Worm (Caenorhabditis elegans) whole organism, midembryonic: ENCODE results near the gene B0507.9.

Experiments used
- T22C8.4 ChIP-seq: fragments of 200-800 bp; sonication (Bioruptor generic); IDR thresholded peaks from 2 replicates; pipeline ENCODE4 v1.3.6; 2022; ENCODE audit warnings: missing genetic modification characterization, missing compliant biosample characterization
- cog-1 ChIP-seq: sonication (generic microtip); optimal IDR thresholded peaks from 2 replicates; lab custom pipeline; 2016; ENCODE audit warnings: missing genetic modification characterization, missing compliant biosample characterization
- flt-1 ChIP-seq: fragments of 200-800 bp; sonication (Bioruptor generic); IDR thresholded peaks from 2 replicates; pipeline ENCODE4 v1.3.6; 2022; ENCODE audit warnings: missing genetic modification characterization, missing compliant biosample characterization
- klf-2 ChIP-seq: fragments of 200-800 bp; sonication (Bioruptor generic); conservative IDR thresholded peaks from 2 replicates; pipeline ENCODE4 v1.3.6; 2022; ENCODE audit warnings: missing genetic modification reagents, missing genetic modification characterization, missing compliant biosample characterization
- med-1 ChIP-seq: sonication (generic microtip); optimal IDR thresholded peaks from 2 replicates; lab custom pipeline; 2017; ENCODE audit warnings: missing genetic modification characterization, mild to moderate bottlenecking, missing compliant biosample characterization, antibody characterized with exemption, missing genetic modification reagents; ENCODE audit not compliant: insufficient read depth
- ref-1 ChIP-seq: fragments of 200-800 bp; sonication (Bioruptor generic); conservative IDR thresholded peaks from 2 replicates; pipeline ENCODE4 v1.3.6; 2022; ENCODE audit warnings: missing genetic modification reagents, missing genetic modification characterization, missing compliant biosample characterization
- tab-1 ChIP-seq: fragments of 200-800 bp; sonication (Bioruptor generic); IDR thresholded peaks from 2 replicates; pipeline ENCODE4 v1.3.6; 2022; ENCODE audit warnings: missing genetic modification characterization, missing compliant biosample characterization
- ztf-23 ChIP-seq: fragments of 200-800 bp; sonication (Bioruptor generic); IDR thresholded peaks from 2 replicates; pipeline ENCODE4 v1.3.6; 2022; ENCODE audit warnings: missing genetic modification reagents, missing genetic modification characterization, missing compliant biosample characterization
- ztf-29 ChIP-seq: fragments of 200-800 bp; sonication (Bioruptor generic); IDR thresholded peaks from 2 replicates; pipeline ENCODE4 v1.3.6; 2022; ENCODE audit warnings: missing genetic modification reagents, missing genetic modification characterization, missing compliant biosample characterization

Gene B0507.9

ce11 chrV:8768481-8768959 lies 2.7 kb upstream of the B0507.9 start, which contains the start of gene B0507.3:
Gene B0507.3, plus strand, starts transcription at chrV:8768909.
- TF ChIP-seq flt-1 (GFP tag; lab: Robert Waterston, UW) (no peak), ztf-23 (GFP tag; lab: Robert Waterston, UW) (no peak), ztf-29 (GFP tag; lab: Robert Waterston, UW) (no peak), med-1 (no peak), cog-1 (no peak), tab-1 (GFP tag; lab: Robert Waterston, UW) (no peak), T22C8.4 (no peak), ref-1 (GFP tag; lab: Robert Waterston, UW) (no peak), klf-2 (GFP tag; lab: Robert Waterston, UW) (no peak)

ce11 chrV:8767493-8767892 lies 1.7 kb upstream of the B0507.9 start:
- TF ChIP-seq med-1 (no peak), klf-2 (GFP tag; lab: Robert Waterston, UW) (no peak), cog-1 (no peak), flt-1 (GFP tag; lab: Robert Waterston, UW) (no peak), ztf-29 (GFP tag; lab: Robert Waterston, UW) (no peak), ref-1 (GFP tag; lab: Robert Waterston, UW) (no peak), ztf-23 (GFP tag; lab: Robert Waterston, UW) (no peak), T22C8.4 (no peak)

ce11 chrV:8767041-8767440 lies 1.2 kb upstream of the B0507.9 start:
- no peak for TF ChIP-seq med-1
- no peak for TF ChIP-seq T22C8.4
- no peak for TF ChIP-seq flt-1 (GFP tag; lab: Robert Waterston, UW)
- no peak for TF ChIP-seq ztf-23 (GFP tag; lab: Robert Waterston, UW)
- TF ChIP-seq ztf-29 (GFP tag; lab: Robert Waterston, UW) = no peak
- no peak for TF ChIP-seq tab-1 (GFP tag; lab: Robert Waterston, UW)
- no peak for TF ChIP-seq klf-2 (GFP tag; lab: Robert Waterston, UW)
- no peak for TF ChIP-seq ref-1 (GFP tag; lab: Robert Waterston, UW)
- TF ChIP-seq cog-1 = no peak

ce11 chrV:8762861-8763260 lies 3.0 kb downstream of the B0507.9 start, which contains the start of gene B0507.8:
Gene B0507.8, minus strand, starts transcription at chrV:8762961.
- TF ChIP-seq tab-1 (GFP tag; lab: Robert Waterston, UW) (no peak), flt-1 (GFP tag; lab: Robert Waterston, UW) (no peak), cog-1 (no peak), ztf-23 (GFP tag; lab: Robert Waterston, UW) (no peak), ref-1 (GFP tag; lab: Robert Waterston, UW) (no peak), med-1 (no peak), ztf-29 (GFP tag; lab: Robert Waterston, UW) (no peak), T22C8.4 (no peak), klf-2 (GFP tag; lab: Robert Waterston, UW) (no peak)

- no peak for TF ChIP-seq ztf-23 (GFP tag; lab: Robert Waterston, UW)
- TF ChIP-seq flt-1 (GFP tag; lab: Robert Waterston, UW) = no peak
- no peak for TF ChIP-seq klf-2 (GFP tag; lab: Robert Waterston, UW)
- no peak for TF ChIP-seq med-1
- no peak for TF ChIP-seq cog-1
- TF ChIP-seq ref-1 (GFP tag; lab: Robert Waterston, UW) = no peak
- TF ChIP-seq tab-1 (GFP tag; lab: Robert Waterston, UW) = no peak
- no peak for TF ChIP-seq ztf-29 (GFP tag; lab: Robert Waterston, UW)
- no peak for TF ChIP-seq T22C8.4
These were observed 5.4 kb downstream of the B0507.9 start, which contains the start of gene ddn-1 for ce11 chrV:8760416-8760815. Gene ddn-1, minus strand, starts transcription at chrV:8760516.

- no peak for TF ChIP-seq flt-1 (GFP tag; lab: Robert Waterston, UW)
- no peak for TF ChIP-seq tab-1 (GFP tag; lab: Robert Waterston, UW)
- TF ChIP-seq cog-1 = no peak
- TF ChIP-seq ztf-29 (GFP tag; lab: Robert Waterston, UW) = no peak
- TF ChIP-seq T22C8.4 = no peak
- no peak for TF ChIP-seq ztf-23 (GFP tag; lab: Robert Waterston, UW)
- TF ChIP-seq med-1 = no peak
- TF ChIP-seq klf-2 (GFP tag; lab: Robert Waterston, UW) = no peak
- TF ChIP-seq ref-1 (GFP tag; lab: Robert Waterston, UW) = no peak
These were observed 7.2 kb downstream of the B0507.9 start, which contains the start of gene B0507.7 for ce11 chrV:8758618-8759017. Gene B0507.7, minus strand, starts transcription at chrV:8758718.

- no peak for TF ChIP-seq tab-1 (GFP tag; lab: Robert Waterston, UW)
- TF ChIP-seq ref-1 (GFP tag; lab: Robert Waterston, UW) = no peak
- TF ChIP-seq T22C8.4 = no peak
- no peak for TF ChIP-seq ztf-29 (GFP tag; lab: Robert Waterston, UW)
- no peak for TF ChIP-seq ztf-23 (GFP tag; lab: Robert Waterston, UW)
These were observed 11.2 kb downstream of the B0507.9 start, which contains the start of gene B0507.4 for ce11 chrV:8754670-8755069. Gene B0507.4, plus strand, starts transcription at chrV:8754970.

ce11 chrV:8753395-8753794 lies 12.4 kb downstream of the B0507.9 start, which contains the start of gene B0507.5:
Gene B0507.5, plus strand, starts transcription at chrV:8753695.
- TF ChIP-seq cog-1 = no peak
- no peak for TF ChIP-seq klf-2 (GFP tag; lab: Robert Waterston, UW)
- TF ChIP-seq ref-1 (GFP tag; lab: Robert Waterston, UW) = no peak
- TF ChIP-seq tab-1 (GFP tag; lab: Robert Waterston, UW) = no peak
- no peak for TF ChIP-seq T22C8.4
- TF ChIP-seq ztf-23 (GFP tag; lab: Robert Waterston, UW) = no peak
- no peak for TF ChIP-seq flt-1 (GFP tag; lab: Robert Waterston, UW)
- TF ChIP-seq ztf-29 (GFP tag; lab: Robert Waterston, UW) = no peak
- no peak for TF ChIP-seq med-1

- no peak for TF ChIP-seq T22C8.4
- no peak for TF ChIP-seq flt-1 (GFP tag; lab: Robert Waterston, UW)
- TF ChIP-seq cog-1 = no peak
- TF ChIP-seq klf-2 (GFP tag; lab: Robert Waterston, UW) = no peak
- TF ChIP-seq ztf-29 (GFP tag; lab: Robert Waterston, UW) = no peak
- no peak for TF ChIP-seq ztf-23 (GFP tag; lab: Robert Waterston, UW)
- TF ChIP-seq med-1 = no peak
- no peak for TF ChIP-seq ref-1 (GFP tag; lab: Robert Waterston, UW)
- TF ChIP-seq tab-1 (GFP tag; lab: Robert Waterston, UW) = no peak
These were observed 20.0 kb downstream of the B0507.9 start, which contains the start of gene B0507.6 for ce11 chrV:8745858-8746257. Gene B0507.6, plus strand, starts transcription at chrV:8746158.
